Fruit fly (Drosophila melanogaster) whole organism, pupa: ENCODE results near the gene AOX4.

Source experiments
- CG17806 ChIP-seq: fragments of 200-800 bp; sonication (Bioruptor generic); optimal IDR thresholded peaks from 2 replicates; lab custom pipeline; 2018; ENCODE audit warnings: missing biosample characterization, mild to moderate bottlenecking, missing genetic modification characterization, moderate library complexity
- CG34367 ChIP-seq: fragments of 200-800 bp; sonication (Bioruptor generic); optimal IDR thresholded peaks from 2 replicates; lab custom pipeline; 2018; ENCODE audit warnings: missing biosample characterization, mild to moderate bottlenecking, missing genetic modification characterization

dm6 chr3R:15552733-15553132 is at the start of gene AOX4:
- TF ChIP-seq CG34367 (tag; lab: Kevin White, UChicago) (no peak), CG17806 (tag; lab: Kevin White, UChicago) (no peak)
